Worm (Caenorhabditis elegans) whole organism, young adult: ENCODE measurements around the gene gei-4.
A peak's percentile ranks its signal among the peaks of the same experiment; 100 is the strongest.

ENCODE experiments used
- B0261.1 ChIP-seq: sonication (generic microtip); optimal IDR thresholded peaks from 2 replicates; lab custom pipeline; 2016; ENCODE audit warnings: mild to moderate bottlenecking, missing genetic modification characterization, moderate library complexity, missing compliant biosample characterization
- C17E4.6 ChIP-seq: fragments of 200-800 bp; sonication (Bioruptor generic); IDR thresholded peaks from 2 replicates; pipeline ENCODE4 v1.3.6; 2022; ENCODE audit warnings: missing genetic modification reagents, missing genetic modification characterization, missing compliant biosample characterization
- F23B12.7 ChIP-seq: sonication (generic microtip); optimal IDR thresholded peaks from 2 replicates; lab custom pipeline; 2017; ENCODE audit warnings: missing genetic modification characterization, mild to moderate bottlenecking, missing compliant biosample characterization, antibody characterized with exemption, moderate library complexity; ENCODE audit not compliant: insufficient read depth
- F33H1.4 ChIP-seq: fragments of 200-800 bp; sonication (Bioruptor generic); IDR thresholded peaks from 2 replicates; pipeline ENCODE4 v1.3.6; 2022; ENCODE audit warnings: missing genetic modification reagents, missing genetic modification characterization, missing compliant biosample characterization
- F52B5.7 ChIP-seq: sonication (generic microtip); optimal IDR thresholded peaks from 2 replicates; lab custom pipeline; 2016; ENCODE audit warnings: mild to moderate bottlenecking, missing genetic modification characterization, missing compliant biosample characterization
- Y53G8AR.9 ChIP-seq: fragments of 200-800 bp; sonication (Bioruptor generic); conservative IDR thresholded peaks from 2 replicates; pipeline ENCODE4 v1.3.6; 2022; ENCODE audit warnings: missing genetic modification reagents, missing genetic modification characterization, missing compliant biosample characterization
- Y95B8A.8 ChIP-seq: fragments of 200-800 bp; sonication (Bioruptor generic); IDR thresholded peaks from 2 replicates; pipeline ENCODE4 v1.3.6; 2022; ENCODE audit warnings: missing genetic modification reagents, missing genetic modification characterization, missing compliant biosample characterization
- ZK185.1 ChIP-seq: sonication (generic microtip); optimal IDR thresholded peaks from 2 replicates; lab custom pipeline; 2016; ENCODE audit warnings: mild to moderate bottlenecking, missing genetic modification characterization, missing compliant biosample characterization; ENCODE audit not compliant: poor library complexity, severe bottlenecking
- ama-1 ChIP-seq, 3 experiments: fragments of 150-350 bp in 1 of 3; sonication (generic microtip) in 2 of 3; optimal IDR thresholded peaks; 2 replicates each; lab custom pipeline; 2014 to 2018; ENCODE audit warnings: missing biosample characterization in 2 of 3, missing genetic modification characterization in 2 of 3, missing genetic modification reagents in 2 of 3
- athp-1 ChIP-seq: sonication (generic microtip); optimal IDR thresholded peaks from 2 replicates; lab custom pipeline; 2017; ENCODE audit warnings: mild to moderate bottlenecking, missing genetic modification characterization, missing compliant biosample characterization
- attf-3 ChIP-seq: fragments of 200-800 bp; sonication (Bioruptor generic); conservative IDR thresholded peaks from 2 replicates; pipeline ENCODE4 v1.3.6; 2022; ENCODE audit warnings: missing genetic modification reagents, missing genetic modification characterization, missing compliant biosample characterization
- attf-6 ChIP-seq: fragments of 200-800 bp; sonication (Bioruptor generic); IDR thresholded peaks from 2 replicates; pipeline ENCODE4 v1.3.6; 2022; ENCODE audit warnings: missing genetic modification reagents, missing genetic modification characterization, missing compliant biosample characterization
- ccch-3 ChIP-seq: fragments of 200-800 bp; sonication (Bioruptor generic); optimal IDR thresholded peaks from 2 replicates; lab custom pipeline; 2018; ENCODE audit warnings: mild to moderate bottlenecking, missing genetic modification characterization, missing compliant biosample characterization
- cebp-1 ChIP-seq, 2 experiments: fragments of 200-800 bp in 1 of 2; sonication (Bioruptor generic) in 1 of 2; sonication (generic microtip) in 1 of 2; IDR thresholded peaks in 1 of 2; optimal IDR thresholded peaks in 1 of 2; 2 replicates each; pipeline versions ENCODE4 v1.3.6 to Lab custom; 2017 to 2022; ENCODE audit warnings: missing compliant biosample characterization in 2 of 2, missing genetic modification characterization in 2 of 2, mild to moderate bottlenecking in 1 of 2, missing genetic modification reagents in 1 of 2, moderate library complexity in 1 of 2
- ceh-27 ChIP-seq: fragments of 200-800 bp; sonication (Bioruptor generic); optimal IDR thresholded peaks from 2 replicates; lab custom pipeline; 2018; ENCODE audit warnings: mild to moderate bottlenecking, missing genetic modification characterization, moderate library complexity, missing compliant biosample characterization
- dox-1 ChIP-seq: fragments of 200-800 bp; sonication (Bioruptor generic); IDR thresholded peaks from 2 replicates; pipeline ENCODE4 v1.3.6; 2022; ENCODE audit warnings: missing genetic modification reagents, missing genetic modification characterization, missing compliant biosample characterization
- dpff-1 ChIP-seq: sonication (generic microtip); optimal IDR thresholded peaks from 2 replicates; lab custom pipeline; 2017; ENCODE audit warnings: mild to moderate bottlenecking, missing genetic modification characterization, missing compliant biosample characterization
- ekl-4 ChIP-seq: fragments of 200-800 bp; sonication (Bioruptor generic); IDR thresholded peaks from 2 replicates; pipeline ENCODE4 v1.3.6; 2022; ENCODE audit warnings: missing genetic modification reagents, missing genetic modification characterization, missing compliant biosample characterization
- ets-4 ChIP-seq: fragments of 200-800 bp; sonication (Bioruptor generic); optimal IDR thresholded peaks from 2 replicates; lab custom pipeline; 2018; ENCODE audit warnings: mild to moderate bottlenecking, missing genetic modification characterization, missing compliant biosample characterization
- lag-1 ChIP-seq: fragments of 200-800 bp; sonication (Bioruptor generic); IDR thresholded peaks from 2 replicates; pipeline ENCODE4 v1.3.6; 2022; ENCODE audit warnings: missing genetic modification reagents, missing genetic modification characterization, missing compliant biosample characterization
- let-607 ChIP-seq, 2 experiments: fragments of 200-800 bp in 1 of 2; sonication (Bioruptor generic) in 1 of 2; sonication (generic microtip) in 1 of 2; optimal IDR thresholded peaks; 2 replicates each; lab custom pipeline; 2016 to 2018; ENCODE audit warnings: mild to moderate bottlenecking in 2 of 2, missing compliant biosample characterization in 2 of 2, missing genetic modification characterization in 2 of 2, moderate library complexity in 2 of 2, missing genotype in 1 of 2
- lir-1 ChIP-seq: fragments of 200-800 bp; sonication (Bioruptor generic); conservative IDR thresholded peaks from 2 replicates; pipeline ENCODE4 v1.3.6; 2022; ENCODE audit warnings: missing genetic modification reagents, missing genetic modification characterization, missing compliant biosample characterization
- lsl-1 ChIP-seq: fragments of 200-800 bp; sonication (Bioruptor generic); optimal IDR thresholded peaks from 2 replicates; lab custom pipeline; 2018; ENCODE audit warnings: mild to moderate bottlenecking, missing genetic modification characterization, moderate library complexity, missing compliant biosample characterization
- lsy-27 ChIP-seq: sonication (generic microtip); optimal IDR thresholded peaks from 2 replicates; lab custom pipeline; 2017; ENCODE audit warnings: missing genetic modification characterization, mild to moderate bottlenecking, missing compliant biosample characterization, antibody characterized with exemption, missing genotype, borderline replicate concordance; ENCODE audit not compliant: insufficient read depth
- madf-8 ChIP-seq: fragments of 200-800 bp; sonication (Bioruptor generic); conservative IDR thresholded peaks from 2 replicates; pipeline ENCODE4 v1.3.6; 2022; ENCODE audit warnings: missing genetic modification reagents, missing genetic modification characterization, missing compliant biosample characterization
- nhr-90 ChIP-seq: sonication (generic microtip); optimal IDR thresholded peaks from 2 replicates; lab custom pipeline; 2016; ENCODE audit warnings: missing genotype, mild to moderate bottlenecking, missing genetic modification characterization, missing compliant biosample characterization
- rcor-1 ChIP-seq: fragments of 200-800 bp; sonication (Bioruptor generic); IDR thresholded peaks from 2 replicates; pipeline ENCODE4 v1.3.6; 2022; ENCODE audit warnings: missing genetic modification reagents, missing genetic modification characterization, missing compliant biosample characterization
- rec-8 ChIP-seq, 2 experiments: sonication (generic microtip); optimal IDR thresholded peaks; 2 replicates each; lab custom pipeline; 2016; ENCODE audit warnings: mild to moderate bottlenecking in 2 of 2, missing genetic modification characterization in 2 of 2, missing genetic modification reagents in 2 of 2, missing genotype in 2 of 2, missing biosample characterization in 1 of 2, missing compliant biosample characterization in 1 of 2, moderate library complexity in 1 of 2
- tbp1 ChIP-seq: fragments of 200-800 bp; sonication (Bioruptor generic); optimal IDR thresholded peaks from 2 replicates; lab custom pipeline; 2018; ENCODE audit warnings: mild to moderate bottlenecking, missing genetic modification characterization, missing compliant biosample characterization
- tbx-9 ChIP-seq: sonication (generic microtip); optimal IDR thresholded peaks from 2 replicates; lab custom pipeline; 2016; ENCODE audit warnings: borderline replicate concordance, missing genetic modification characterization, inconsistent platforms, missing compliant biosample characterization
- unc-62 ChIP-seq: fragments of 150-350 bp; optimal IDR thresholded peaks from 2 replicates; lab custom pipeline; 2014; ENCODE audit warnings: missing biosample characterization, missing genetic modification reagents, missing genetic modification characterization
- zfh-2 ChIP-seq: fragments of 200-800 bp; sonication (Bioruptor generic); conservative IDR thresholded peaks from 2 replicates; pipeline ENCODE4 v1.3.6; 2022; ENCODE audit warnings: missing genetic modification reagents, missing genetic modification characterization, missing compliant biosample characterization
- ztf-18 ChIP-seq: sonication (generic microtip); optimal IDR thresholded peaks from 2 replicates; lab custom pipeline; 2016; ENCODE audit warnings: missing genotype, mild to moderate bottlenecking, missing genetic modification characterization, missing compliant biosample characterization
- ztf-22 ChIP-seq: fragments of 200-800 bp; sonication (Bioruptor generic); optimal IDR thresholded peaks from 2 replicates; lab custom pipeline; 2018; ENCODE audit warnings: mild to moderate bottlenecking, missing genetic modification characterization, moderate library complexity, missing compliant biosample characterization
- ztf-6 ChIP-seq: fragments of 200-800 bp; sonication (Bioruptor generic); IDR thresholded peaks from 2 replicates; pipeline ENCODE4 v1.3.6; 2022; ENCODE audit warnings: missing genetic modification reagents, missing genetic modification characterization, missing compliant biosample characterization

The gei-4 gene

DNA sequence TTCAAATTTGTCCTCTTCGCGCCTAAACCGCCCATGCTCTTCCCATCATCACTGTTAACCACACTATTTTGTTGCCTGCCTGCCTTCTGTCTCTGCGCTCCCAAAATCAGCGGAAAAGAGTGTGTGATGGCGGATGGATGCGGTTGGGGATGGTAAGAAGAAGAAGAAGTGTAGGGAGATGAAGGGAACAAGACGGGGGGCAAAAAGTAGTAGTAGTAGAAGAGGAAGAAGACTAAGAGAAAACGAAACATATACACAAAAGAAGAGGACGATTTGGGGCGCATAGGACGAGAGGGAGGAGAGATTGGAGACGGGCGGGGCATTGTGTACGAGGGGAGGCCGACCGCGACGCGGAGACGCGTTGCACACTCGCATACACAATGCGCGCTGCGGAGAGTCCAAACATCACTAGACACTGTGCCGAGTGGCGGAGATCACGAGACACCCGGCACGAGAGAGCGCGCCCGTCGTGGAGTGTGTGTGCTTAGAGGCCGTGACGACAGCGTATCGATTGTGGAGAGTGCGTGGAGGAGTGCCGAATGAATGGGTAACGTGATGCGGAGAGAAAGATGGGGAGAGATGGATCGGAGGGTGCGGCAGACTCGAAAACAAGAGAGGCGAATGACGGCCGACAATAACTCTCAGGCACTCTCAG is 5.0 kb downstream of the gei-4 start (continued):
- TF ChIP-seq ccch-3 (no peak), B0261.1 (tag; lab: Kevin White, UChicago) (peak; percentile 7), let-607 (tag; optimal IDR thresholded peaks at IDR 0.05; lab: Kevin White, UChicago) (peak; percentile 85 to 91), lsy-27 (tag; lab: Kevin White, UChicago) (no peak), dpff-1 (tag; lab: Kevin White, UChicago) (peak; percentile 82)

DNA sequence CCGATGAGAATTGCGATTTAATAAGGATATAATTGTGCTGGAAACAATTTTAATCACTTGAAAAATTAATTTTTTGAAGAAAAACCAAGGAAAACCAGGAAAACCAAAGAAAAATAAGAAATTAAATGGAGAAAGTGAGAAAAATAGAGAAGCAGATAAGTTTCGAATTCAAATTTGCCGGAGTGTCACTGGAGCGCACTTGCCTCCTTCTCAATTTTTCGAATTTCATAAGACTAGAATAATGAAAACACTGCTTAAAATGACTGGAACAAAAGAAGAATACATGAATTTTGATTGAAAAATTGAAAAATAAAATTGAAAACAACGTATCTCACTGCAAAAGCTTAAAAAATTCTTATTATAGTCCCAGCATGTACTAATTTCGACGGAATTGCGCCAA is 6.1 kb downstream of the gei-4 start:
- TF ChIP-seq Y95B8A.8 (GFP tag; lab: Robert Waterston, UW) (no peak), F33H1.4 (GFP tag; lab: Robert Waterston, UW) (no peak), cebp-1 (GFP tag; IDR thresholded peaks at IDR 0.05; lab: Robert Waterston, UW) (no peak), cebp-1 (tag; optimal IDR thresholded peaks at IDR 0.05; lab: Kevin White, UChicago) (peak; percentile 27), dpff-1 (tag; lab: Kevin White, UChicago) (no peak), F23B12.7 (tag; lab: Kevin White, UChicago) (peak; percentile 26), rec-8 (tag; optimal IDR thresholded peaks at IDR 0.05; lab: Kevin White, UChicago) (no peak), ceh-27 (GFP tag; lab: Kevin White, UChicago) (no peak), nhr-90 (tag; lab: Kevin White, UChicago) (no peak), ccch-3 (no peak), B0261.1 (tag; lab: Kevin White, UChicago) (no peak), lag-1 (no peak), madf-8 (GFP tag; lab: Robert Waterston, UW) (no peak), rcor-1 (no peak), tbx-9 (no peak), ztf-22 (no peak), dox-1 (GFP tag; lab: Robert Waterston, UW) (no peak), attf-6 (no peak), ama-1 (optimal IDR thresholded peaks at IDR 0.05; lab: Kevin White, UChicago) (no peak), ama-1 (GFP tag; optimal IDR thresholded peaks at IDR 0.05; lab: Kevin White, UChicago) (peak in 1 of 2 experiments; percentile 44), ekl-4 (GFP tag; lab: Robert Waterston, UW) (no peak)

DNA sequence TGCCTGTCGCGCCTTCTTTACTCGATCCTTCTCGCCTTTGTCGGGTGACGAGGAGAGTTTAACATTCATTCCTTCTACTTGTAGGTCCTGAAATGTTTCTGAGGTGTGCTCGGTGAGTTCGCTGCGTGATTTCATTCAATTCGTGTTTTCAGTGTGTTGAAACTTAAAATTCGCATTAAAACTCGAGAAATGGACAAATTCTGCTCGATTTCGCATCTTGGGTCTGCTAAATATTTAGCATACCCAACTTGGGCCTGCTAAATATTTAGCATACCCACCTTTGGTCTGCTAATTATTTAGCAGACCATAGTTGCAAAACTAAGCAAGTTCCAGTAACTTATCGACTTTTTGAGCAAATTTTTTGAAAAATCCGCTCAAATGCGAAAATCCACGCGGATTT is 7.2 kb downstream of the gei-4 start:
- TF ChIP-seq ztf-18 (tag; lab: Kevin White, UChicago) (no peak), lsl-1 (no peak), ccch-3 (no peak), ets-4 (no peak), unc-62 (GFP tag; lab: Kevin White, UChicago) (no peak), athp-1 (tag; lab: Kevin White, UChicago) (no peak), C17E4.6 (GFP tag; lab: Robert Waterston, UW) (no peak)

DNA sequence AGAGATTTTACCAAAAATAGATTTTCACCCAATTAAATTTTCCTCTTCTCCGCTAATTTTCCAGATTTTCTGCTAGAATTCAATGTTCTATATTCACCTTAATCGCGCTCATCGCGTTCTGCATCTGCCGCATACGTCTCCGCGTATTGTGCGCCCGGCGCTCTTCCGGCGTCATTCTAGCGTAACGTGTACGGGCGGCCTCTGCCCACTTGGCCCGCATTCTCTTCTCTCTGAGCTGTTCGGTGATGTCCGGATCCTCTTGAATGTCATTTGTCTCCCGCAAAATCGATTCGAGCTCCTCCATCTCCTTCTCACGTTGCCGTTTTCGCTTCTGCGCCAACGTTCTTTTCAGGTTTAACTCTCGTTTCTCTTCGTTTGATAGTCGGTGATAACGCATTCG is 7.7 kb downstream of the gei-4 start:
- TF ChIP-seq Y53G8AR.9 (GFP tag; lab: Robert Waterston, UW) (no peak), F52B5.7 (tag; lab: Kevin White, UChicago) (peak; percentile 0), ztf-6 (GFP tag; lab: Robert Waterston, UW) (0 out of 2 replicates have a peak, but pooled peaks have one; percentile 21), zfh-2 (GFP tag; lab: Robert Waterston, UW) (peak; percentile 66), attf-3 (GFP tag; lab: Robert Waterston, UW) (0 out of 2 replicates have a peak, but pooled peaks have one; percentile 15), ZK185.1 (tag; lab: Kevin White, UChicago) (no peak), dox-1 (GFP tag; lab: Robert Waterston, UW) (0 out of 2 replicates have a peak, but pooled peaks have one; percentile 11), tbp1 (GFP tag; lab: Kevin White, UChicago) (no peak), lir-1 (GFP tag; lab: Robert Waterston, UW) (no peak)
